Worm (Caenorhabditis elegans) whole organism, young adult: ENCODE results near the gene T25B9.11.

ENCODE experiments used
- ceh-58 ChIP-seq: fragments of 200-800 bp; sonication (Bioruptor generic); IDR thresholded peaks from 2 replicates; pipeline ENCODE4 v1.3.6; 2022; ENCODE audit warnings: missing genetic modification characterization, missing compliant biosample characterization
- snpc-4 ChIP-seq, 5 experiments: fragments of 150-350 bp in 1 of 5; sonication (generic microtip) in 4 of 5; optimal IDR thresholded peaks; 2 replicates each; lab custom pipeline; 2014 to 2018; ENCODE audit warnings: missing genetic modification characterization in 5 of 5, missing biosample characterization in 3 of 5, antibody characterized with exemption in 2 of 5, mild to moderate bottlenecking in 2 of 5, missing compliant biosample characterization in 2 of 5, missing genotype in 2 of 5, moderate library complexity in 2 of 5, missing genetic modification reagents in 1 of 5

ce11 chrIV:10744475-10744874 is 19.8 kb upstream of the T25B9.11 start, which contains the start of gene T25B9.3:
- TF ChIP-seq snpc-4 (GFP tag; optimal IDR thresholded peaks at IDR 0.05; lab: Kevin White, UChicago): no peak
- TF ChIP-seq snpc-4 (tag; optimal IDR thresholded peaks at IDR 0.05; lab: Kevin White, UChicago): no peak
- TF ChIP-seq ceh-58 (GFP tag; lab: Robert Waterston, UW): no peak
